Fruit fly (Drosophila melanogaster) whole organism, embryonic: ENCODE results near the gene Pex3.

Experiments
- Asciz ChIP-seq: fragments of 200-800 bp; sonication (Bioruptor generic); optimal IDR thresholded peaks from 2 replicates; lab custom pipeline; 2017; ENCODE audit warnings: missing biosample characterization, mild to moderate bottlenecking, missing genetic modification characterization, missing genetic modification reagents
- B-H1 ChIP-seq: fragments of 200-800 bp; sonication (Bioruptor generic); IDR thresholded peaks from 3 replicates; pipeline ENCODE4 v1.3.6; 2022; ENCODE audit warnings: missing biosample characterization, missing genetic modification characterization
- Bdp1 ChIP-seq: fragments of 200-800 bp; sonication (Bioruptor generic); optimal IDR thresholded peaks from 3 replicates; lab custom pipeline; 2016; ENCODE audit warnings: missing biosample characterization, missing genetic modification characterization
- CG12219 ChIP-seq: fragments of 200-800 bp; sonication (Bioruptor generic); optimal IDR thresholded peaks from 3 replicates; lab custom pipeline; 2018; ENCODE audit warnings: missing biosample characterization, mild to moderate bottlenecking, missing genetic modification characterization
- CG12942 ChIP-seq: fragments of 200-800 bp; sonication (Bioruptor generic); optimal IDR thresholded peaks from 3 replicates; lab custom pipeline; 2016; ENCODE audit warnings: missing biosample characterization, missing genetic modification characterization
- CG14050 ChIP-seq: fragments of 200-800 bp; sonication (Bioruptor generic); IDR thresholded peaks from 3 replicates; pipeline ENCODE4 v1.3.6; 2022; ENCODE audit warnings: missing biosample characterization, missing genetic modification characterization
- CG1529 ChIP-seq: fragments of 200-800 bp; sonication (Bioruptor generic); optimal IDR thresholded peaks from 3 replicates; lab custom pipeline; 2018; ENCODE audit warnings: missing biosample characterization, missing genetic modification characterization
- CG15514 ChIP-seq: fragments of 200-800 bp; sonication (Bioruptor generic); optimal IDR thresholded peaks from 3 replicates; lab custom pipeline; 2017; ENCODE audit warnings: missing biosample characterization, missing genetic modification characterization, mild to moderate bottlenecking, moderate library complexity, missing genetic modification reagents
- CG2678 ChIP-seq: fragments of 200-800 bp; sonication (Bioruptor generic); optimal IDR thresholded peaks from 3 replicates; lab custom pipeline; 2019; ENCODE audit warnings: missing biosample characterization, mild to moderate bottlenecking, missing genetic modification characterization, moderate library complexity
- CG2712 ChIP-seq: fragments of 200-800 bp; optimal IDR thresholded peaks from 3 replicates; lab custom pipeline; 2019; ENCODE audit warnings: missing biosample characterization, mild to moderate bottlenecking, missing genetic modification characterization, moderate library complexity
- CG32772 ChIP-seq: fragments of 200-800 bp; sonication (Bioruptor generic); IDR thresholded peaks from 2 replicates; pipeline ENCODE4 v1.3.6; 2022; ENCODE audit warnings: missing biosample characterization, missing genetic modification characterization
- CG43689 ChIP-seq: fragments of 200-800 bp; sonication (Bioruptor generic); IDR thresholded peaks from 2 replicates; pipeline ENCODE4 v1.3.6; 2022; ENCODE audit warnings: missing biosample characterization, missing genetic modification characterization
- CG4854 ChIP-seq: fragments of 200-800 bp; sonication (Bioruptor generic); optimal IDR thresholded peaks from 2 replicates; lab custom pipeline; 2016; ENCODE audit warnings: missing biosample characterization, missing genetic modification characterization, inconsistent platforms
- CG6689 ChIP-seq: fragments of 200-800 bp; sonication (Bioruptor generic); IDR thresholded peaks from 2 replicates; pipeline ENCODE4 v1.3.6; 2022; ENCODE audit warnings: missing biosample characterization, missing genetic modification characterization
- CG7357 ChIP-seq: fragments of 200-800 bp; sonication (Bioruptor generic); IDR thresholded peaks from 3 replicates; pipeline ENCODE4 v1.3.6; 2022; ENCODE audit warnings: missing biosample characterization, missing genetic modification characterization
- CG7987 ChIP-seq: fragments of 200-800 bp; sonication (Bioruptor generic); optimal IDR thresholded peaks from 2 replicates; lab custom pipeline; 2018; ENCODE audit warnings: missing biosample characterization, mild to moderate bottlenecking, missing genetic modification characterization, moderate library complexity
- CG8388 ChIP-seq: fragments of 200-800 bp; sonication (Bioruptor generic); optimal IDR thresholded peaks from 2 replicates; lab custom pipeline; 2019; ENCODE audit warnings: missing biosample characterization, mild to moderate bottlenecking, missing genetic modification characterization, moderate library complexity
- CG8765 ChIP-seq: fragments of 200-800 bp; sonication (Bioruptor generic); IDR thresholded peaks from 2 replicates; pipeline ENCODE4 v1.3.6; 2022; ENCODE audit warnings: missing biosample characterization, missing genetic modification characterization
- CG8924 ChIP-seq: fragments of 200-800 bp; optimal IDR thresholded peaks from 3 replicates; lab custom pipeline; 2019; ENCODE audit warnings: missing biosample characterization, mild to moderate bottlenecking, missing genetic modification characterization, moderate library complexity
- Camta ChIP-seq: fragments of 200-800 bp; sonication (Bioruptor generic); optimal IDR thresholded peaks from 2 replicates; lab custom pipeline; 2016; ENCODE audit warnings: missing biosample characterization, missing genetic modification characterization
- Dfd ChIP-seq, 2 experiments: fragments of >200 bp; optimal IDR thresholded peaks; 2 replicates each; lab custom pipeline; 2017; ENCODE audit warnings: missing biosample characterization in 2 of 2, missing genetic modification characterization in 2 of 2
- Gsc ChIP-seq: fragments of 200-800 bp; sonication (Bioruptor generic); IDR thresholded peaks from 2 replicates; pipeline ENCODE4 v1.3.6; 2022; ENCODE audit warnings: missing biosample characterization, missing genetic modification characterization
- H15 ChIP-seq: fragments of 200-800 bp; sonication (Bioruptor generic); IDR thresholded peaks from 3 replicates; pipeline ENCODE4 v1.3.6; 2022; ENCODE audit warnings: missing biosample characterization, missing genetic modification characterization
- Mrtf ChIP-seq: fragments of 200-800 bp; sonication (Bioruptor generic); IDR thresholded peaks from 3 replicates; pipeline ENCODE4 v1.3.6; 2022; ENCODE audit warnings: missing biosample characterization, missing genetic modification characterization
- Nf-YC ChIP-seq: fragments of 200-800 bp; optimal IDR thresholded peaks from 3 replicates; lab custom pipeline; 2019; ENCODE audit warnings: missing biosample characterization, mild to moderate bottlenecking, missing genetic modification characterization, moderate library complexity
- Spps ChIP-seq: fragments of 200-800 bp; sonication (Bioruptor generic); optimal IDR thresholded peaks from 2 replicates; lab custom pipeline; 2018; ENCODE audit warnings: missing biosample characterization, mild to moderate bottlenecking, missing genetic modification characterization
- Taf1 ChIP-seq: fragments of 200-800 bp; sonication (Bioruptor generic); IDR thresholded peaks from 2 replicates; pipeline ENCODE4 v1.3.6; 2022; ENCODE audit warnings: missing biosample characterization, missing genetic modification characterization
- ap ChIP-seq: fragments of 200-800 bp; sonication (Bioruptor generic); IDR thresholded peaks from 2 replicates; pipeline ENCODE4 v1.3.6; 2022; ENCODE audit warnings: missing biosample characterization, missing genetic modification characterization
- ash1 ChIP-seq: fragments of 200-800 bp; sonication (Bioruptor generic); optimal IDR thresholded peaks from 2 replicates; lab custom pipeline; 2018; ENCODE audit warnings: missing biosample characterization, mild to moderate bottlenecking, missing genetic modification characterization
- bab2 ChIP-seq: fragments of 200-800 bp; sonication (Bioruptor generic); optimal IDR thresholded peaks from 2 replicates; lab custom pipeline; 2016; ENCODE audit warnings: missing biosample characterization, missing genetic modification characterization
- bbx ChIP-seq: fragments of 200-800 bp; sonication (Bioruptor generic); IDR thresholded peaks from 2 replicates; pipeline ENCODE4 v1.3.6; 2022; ENCODE audit warnings: missing biosample characterization, missing genetic modification characterization; ENCODE audit not compliant: partially characterized antibody
- croc ChIP-seq: fragments of 200-800 bp; sonication (Bioruptor generic); conservative IDR thresholded peaks from 3 replicates; pipeline ENCODE4 v1.3.6; 2022; ENCODE audit warnings: missing biosample characterization, missing genetic modification characterization
- cwo ChIP-seq: fragments of 200-800 bp; sonication (Bioruptor generic); optimal IDR thresholded peaks from 3 replicates; lab custom pipeline; 2017; ENCODE audit warnings: missing biosample characterization, missing genetic modification characterization, mild to moderate bottlenecking, moderate library complexity, missing genetic modification reagents
- danr ChIP-seq: fragments of 200-800 bp; sonication (Bioruptor generic); IDR thresholded peaks from 2 replicates; pipeline ENCODE4 v1.3.6; 2022; ENCODE audit warnings: missing biosample characterization, missing genetic modification characterization
- emc ChIP-seq: fragments of 200-800 bp; sonication (Bioruptor generic); optimal IDR thresholded peaks from 2 replicates; lab custom pipeline; 2016; ENCODE audit warnings: missing biosample characterization, missing genetic modification characterization
- hbn ChIP-seq: fragments of 200-800 bp; sonication (Bioruptor generic); IDR thresholded peaks from 2 replicates; pipeline ENCODE4 v1.3.6; 2022; ENCODE audit warnings: missing biosample characterization, missing genetic modification characterization; ENCODE audit not compliant: partially characterized antibody
- kay ChIP-seq: fragments of 200-800 bp; sonication (Bioruptor generic); optimal IDR thresholded peaks from 2 replicates; lab custom pipeline; 2016; ENCODE audit warnings: missing biosample characterization, missing genetic modification characterization
- klu ChIP-seq: fragments of 200-800 bp; sonication (Bioruptor generic); IDR thresholded peaks from 2 replicates; pipeline ENCODE4 v1.3.6; 2022; ENCODE audit warnings: missing biosample characterization, missing genetic modification characterization
- onecut ChIP-seq: fragments of 200-800 bp; sonication (Bioruptor generic); IDR thresholded peaks from 2 replicates; pipeline ENCODE4 v1.3.6; 2022; ENCODE audit warnings: missing biosample characterization, missing genetic modification characterization
- pfk ChIP-seq: fragments of 200-800 bp; sonication (Bioruptor generic); optimal IDR thresholded peaks from 2 replicates; lab custom pipeline; 2018; ENCODE audit warnings: missing biosample characterization, mild to moderate bottlenecking, missing genetic modification characterization, moderate library complexity
- pho ChIP-seq: fragments of 200-800 bp; sonication (Bioruptor generic); optimal IDR thresholded peaks from 2 replicates; lab custom pipeline; 2016; ENCODE audit warnings: missing biosample characterization, missing genetic modification characterization
- scrt ChIP-seq: fragments of 200-800 bp; sonication (Bioruptor generic); optimal IDR thresholded peaks from 2 replicates; lab custom pipeline; 2018; ENCODE audit warnings: missing biosample characterization, mild to moderate bottlenecking, missing genetic modification characterization, moderate library complexity
- shn ChIP-seq: fragments of 200-800 bp; sonication (Bioruptor generic); optimal IDR thresholded peaks from 3 replicates; lab custom pipeline; 2016; ENCODE audit warnings: missing biosample characterization, missing genetic modification characterization
- sima ChIP-seq: fragments of 200-800 bp; sonication (Bioruptor generic); optimal IDR thresholded peaks from 2 replicates; lab custom pipeline; 2016; ENCODE audit warnings: missing biosample characterization, missing genetic modification characterization
- sr ChIP-seq: fragments of 200-800 bp; sonication (Bioruptor generic); IDR thresholded peaks from 3 replicates; pipeline ENCODE4 v1.3.6; 2022; ENCODE audit warnings: missing biosample characterization, missing genetic modification characterization
- stwl ChIP-seq: fragments of 200-800 bp; sonication (Bioruptor generic); optimal IDR thresholded peaks from 3 replicates; lab custom pipeline; 2018; ENCODE audit warnings: missing biosample characterization, mild to moderate bottlenecking, missing genetic modification characterization, moderate library complexity
- tgo ChIP-seq: fragments of 200-800 bp; sonication (Bioruptor generic); IDR thresholded peaks from 3 replicates; pipeline ENCODE4 v1.3.6; 2022; ENCODE audit warnings: missing biosample characterization, missing genetic modification characterization
- tio ChIP-seq: fragments of 200-800 bp; sonication (Bioruptor generic); optimal IDR thresholded peaks from 2 replicates; lab custom pipeline; 2017; ENCODE audit warnings: missing biosample characterization, missing genetic modification characterization, inconsistent platforms
- tll ChIP-seq, 2 experiments: fragments of 200-800 bp in 1 of 2; fragments of >200 bp in 1 of 2; sonication (Bioruptor generic) in 1 of 2; optimal IDR thresholded peaks; 2 replicates each; lab custom pipeline; 2017 to 2019; ENCODE audit warnings: missing biosample characterization in 2 of 2, missing genetic modification characterization in 2 of 2, mild to moderate bottlenecking in 1 of 2, moderate library complexity in 1 of 2
- wdn ChIP-seq: fragments of 200-800 bp; sonication (Bioruptor generic); IDR thresholded peaks from 2 replicates; pipeline ENCODE4 v1.3.6; 2022; ENCODE audit warnings: missing biosample characterization, missing genetic modification characterization

The Pex3 gene

DNA sequence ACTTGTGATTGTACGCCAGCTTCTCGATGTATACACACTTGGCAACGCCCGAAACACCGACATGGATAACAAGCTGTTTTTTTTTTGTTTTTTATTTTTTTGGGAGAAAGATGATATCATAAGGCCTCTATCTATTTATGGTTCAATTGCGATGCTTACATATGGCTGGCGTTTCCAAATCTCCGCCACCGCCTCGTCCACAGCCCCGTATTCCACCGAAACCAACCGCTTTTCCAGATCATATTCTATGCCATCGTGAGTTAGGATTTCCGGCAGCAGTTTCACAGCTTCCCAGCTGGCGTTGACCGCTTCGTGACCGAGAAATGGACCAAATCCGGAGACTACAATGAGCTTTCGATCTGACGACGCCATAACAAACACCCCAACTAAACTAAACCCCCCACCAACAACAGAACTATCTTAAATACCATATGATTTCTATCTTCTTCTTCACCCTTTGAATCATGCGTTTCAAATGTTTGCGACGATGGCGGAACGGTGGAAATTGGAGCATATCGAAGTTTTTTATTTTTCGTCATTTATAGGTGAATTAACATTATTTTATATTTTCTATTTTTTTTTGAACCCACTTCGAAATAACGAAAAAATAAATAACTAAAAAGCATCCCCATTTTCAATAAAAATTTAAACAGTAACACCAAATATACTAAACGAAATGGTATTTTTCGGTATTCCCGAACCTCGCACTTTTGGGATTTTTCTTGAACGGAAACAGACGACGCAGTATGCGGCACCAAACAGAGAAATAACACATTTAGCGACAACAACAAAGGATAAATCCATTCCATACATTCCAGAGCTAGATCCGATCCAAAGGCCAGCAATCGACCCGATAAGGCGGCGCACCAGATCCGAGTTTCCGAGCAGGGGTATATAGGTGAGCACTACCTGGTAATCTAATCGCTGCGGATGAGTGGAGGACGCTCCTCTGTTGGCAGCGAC lies at the start of gene Pex3, which contains the start of gene CG32147 (continued):
- TF ChIP-seq stwl (tag; lab: Kevin White, UChicago), result peak; percentile 72
- no peak for TF ChIP-seq CG2678 (tag; lab: Kevin White, UChicago)
- no peak for TF ChIP-seq bbx (GFP tag; lab: Robert Waterston, UW)
- TF ChIP-seq Camta, result no peak
- TF ChIP-seq CG8765 (GFP tag; lab: Robert Waterston, UW), result no peak
- peak; percentile 83 for TF ChIP-seq CG15514
- no peak for TF ChIP-seq CG6689
- no peak for TF ChIP-seq Spps
- no peak for TF ChIP-seq Dfd (GFP tag; optimal IDR thresholded peaks at IDR 0.05; lab: Kevin White, UChicago)
- no peak for TF ChIP-seq Taf1 (GFP tag; lab: Robert Waterston, UW)
- no peak for TF ChIP-seq ap
- no peak for TF ChIP-seq tll (GFP tag; optimal IDR thresholded peaks at IDR 0.05; lab: Kevin White, UChicago)
- TF ChIP-seq CG32772 (GFP tag; lab: Robert Waterston, UW), result no peak
- TF ChIP-seq Bdp1 (GFP tag; lab: Kevin White, UChicago), result no peak
- no peak for TF ChIP-seq Gsc (GFP tag; lab: Robert Waterston, UW)
- no peak for TF ChIP-seq cwo (GFP tag; lab: Kevin White, UChicago)
- no peak for TF ChIP-seq CG7357 (GFP tag; lab: Robert Waterston, UW)
- no peak for TF ChIP-seq danr (GFP tag; lab: Robert Waterston, UW)
- TF ChIP-seq tgo (GFP tag; lab: Robert Waterston, UW), result no peak
- TF ChIP-seq Asciz, result no peak
- TF ChIP-seq CG2712 (tag; lab: Kevin White, UChicago), result peak; percentile 43
- TF ChIP-seq sr (GFP tag; lab: Robert Waterston, UW), result no peak
- TF ChIP-seq scrt (GFP tag; lab: Kevin White, UChicago), result no peak
- TF ChIP-seq shn (GFP tag; lab: Kevin White, UChicago), result no peak
- TF ChIP-seq ash1, result no peak
- TF ChIP-seq H15 (GFP tag; lab: Robert Waterston, UW), result no peak
- TF ChIP-seq emc, result no peak
- no peak for TF ChIP-seq CG14050 (GFP tag; lab: Robert Waterston, UW)
- TF ChIP-seq onecut (GFP tag; lab: Robert Waterston, UW), result no peak
- TF ChIP-seq Mrtf (GFP tag; lab: Robert Waterston, UW), result no peak
- peak; percentile 70 for TF ChIP-seq kay (GFP tag; lab: Kevin White, UChicago)
- peak; percentile 96 for TF ChIP-seq pfk
- no peak for TF ChIP-seq bab2 (GFP tag; lab: Kevin White, UChicago)
- TF ChIP-seq Nf-YC (tag; lab: Kevin White, UChicago), result no peak
- TF ChIP-seq B-H1 (GFP tag; lab: Robert Waterston, UW), result no peak
- TF ChIP-seq CG4854 (GFP tag; lab: Kevin White, UChicago), result no peak
- no peak for TF ChIP-seq CG12942 (GFP tag; lab: Kevin White, UChicago)
- no peak for TF ChIP-seq croc (GFP tag; lab: Robert Waterston, UW)
- TF ChIP-seq CG8388 (GFP tag; lab: Kevin White, UChicago), result no peak
- no peak for TF ChIP-seq CG1529 (GFP tag; lab: Kevin White, UChicago)
- TF ChIP-seq CG7987 (GFP tag; lab: Kevin White, UChicago), result no peak
- TF ChIP-seq tio, result no peak
- peak; percentile 51 for TF ChIP-seq CG8924 (tag; lab: Kevin White, UChicago)
- no peak for TF ChIP-seq CG12219 (GFP tag; lab: Kevin White, UChicago)
- TF ChIP-seq hbn (GFP tag; lab: Robert Waterston, UW), result no peak; the same call in 1 of the 2 replicates
- TF ChIP-seq sima (GFP tag; lab: Kevin White, UChicago), result no peak
- TF ChIP-seq CG43689 (GFP tag; lab: Robert Waterston, UW), result no peak
- TF ChIP-seq klu (GFP tag; lab: Robert Waterston, UW), result no peak
- TF ChIP-seq pho (GFP tag; lab: Kevin White, UChicago), result no peak
- no peak for TF ChIP-seq wdn (GFP tag; lab: Robert Waterston, UW)
